Worm (Caenorhabditis elegans): ENCODE measurements around the gene slcr-46.3.

DNA sequence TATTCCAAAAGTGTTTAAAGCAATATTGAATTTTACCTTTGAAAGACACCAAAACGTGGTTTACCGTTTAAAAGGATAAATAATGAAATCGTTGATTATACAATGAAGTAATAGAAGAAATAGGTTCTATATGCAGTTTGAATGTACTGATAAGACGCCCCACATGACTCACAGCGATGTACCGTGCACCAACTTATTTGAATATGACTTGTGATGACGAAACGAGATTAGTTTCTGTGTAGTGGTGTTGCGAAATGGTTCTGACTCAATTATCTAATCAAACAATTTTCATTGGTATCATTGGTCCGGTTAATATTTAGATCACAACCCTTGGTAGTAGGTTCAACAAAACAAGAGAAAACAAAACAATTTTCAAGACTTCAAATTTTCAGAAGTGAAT lies 12.7 kb downstream of the slcr-46.3 start:
- no peak for TF ChIP-seq W03F9.2 (tag; optimal IDR thresholded peaks at IDR 0.05)
- TF ChIP-seq him-1 (tag; optimal IDR thresholded peaks at IDR 0.05) = no peak
